Fruit fly (Drosophila melanogaster) whole organism, adult: Measurements from ENCODE around the gene RpS19b.

ENCODE experiments used
- CG11617 ChIP-seq: fragments of 200-800 bp; sonication (Bioruptor generic); optimal IDR thresholded peaks from 2 replicates; lab custom pipeline; 2017; ENCODE audit warnings: mild to moderate bottlenecking, missing biosample characterization, missing genetic modification reagents, missing genetic modification characterization
- CG12768 ChIP-seq: fragments of 200-800 bp; sonication (Bioruptor generic); optimal IDR thresholded peaks from 2 replicates; lab custom pipeline; 2017; ENCODE audit warnings: missing biosample characterization, missing genetic modification characterization, mild to moderate bottlenecking, moderate library complexity, missing genetic modification reagents
- CG14711 ChIP-seq: fragments of 200-800 bp; sonication (Bioruptor generic); optimal IDR thresholded peaks from 2 replicates; lab custom pipeline; 2018; ENCODE audit warnings: missing biosample characterization, mild to moderate bottlenecking, missing genetic modification characterization, moderate library complexity
- CG1620 ChIP-seq: fragments of 200-800 bp; sonication (Bioruptor generic); optimal IDR thresholded peaks from 2 replicates; lab custom pipeline; 2016; ENCODE audit warnings: missing biosample characterization, missing genetic modification characterization
- CG33017 ChIP-seq: fragments of 200-800 bp; sonication (Bioruptor generic); optimal IDR thresholded peaks from 2 replicates; lab custom pipeline; 2018; ENCODE audit warnings: missing biosample characterization, mild to moderate bottlenecking, missing genetic modification characterization, moderate library complexity
- CG5204 ChIP-seq: fragments of 200-800 bp; sonication (Bioruptor generic); optimal IDR thresholded peaks from 2 replicates; lab custom pipeline; 2016; ENCODE audit warnings: missing biosample characterization, missing genetic modification characterization
- CG7045 ChIP-seq: fragments of 200-800 bp; sonication (Bioruptor generic); optimal IDR thresholded peaks from 2 replicates; lab custom pipeline; 2017; ENCODE audit warnings: missing biosample characterization, mild to moderate bottlenecking, missing genetic modification characterization
- CG7101 ChIP-seq: fragments of 200-800 bp; sonication (Bioruptor generic); optimal IDR thresholded peaks from 2 replicates; lab custom pipeline; 2018; ENCODE audit warnings: missing biosample characterization, mild to moderate bottlenecking, missing genetic modification characterization, moderate library complexity
- Clk ChIP-seq: fragments of 200-800 bp; sonication (Bioruptor generic); optimal IDR thresholded peaks from 2 replicates; lab custom pipeline; 2017; ENCODE audit warnings: missing biosample characterization, missing genetic modification characterization
- Hr96 ChIP-seq: fragments of 200-800 bp; sonication (Bioruptor generic); optimal IDR thresholded peaks from 2 replicates; lab custom pipeline; 2016; ENCODE audit warnings: missing biosample characterization, missing genetic modification characterization
- Mnt ChIP-seq: fragments of 200-800 bp; sonication (Bioruptor generic); optimal IDR thresholded peaks from 2 replicates; lab custom pipeline; 2016; ENCODE audit warnings: missing biosample characterization, mild to moderate bottlenecking, missing genetic modification characterization
- bab1 ChIP-seq: fragments of 200-800 bp; sonication (Bioruptor generic); optimal IDR thresholded peaks from 3 replicates; lab custom pipeline; 2019; ENCODE audit warnings: missing biosample characterization, mild to moderate bottlenecking, missing genetic modification characterization, moderate library complexity
- cic ChIP-seq: fragments of 200-800 bp; sonication (Bioruptor generic); optimal IDR thresholded peaks from 2 replicates; lab custom pipeline; 2017; ENCODE audit warnings: missing biosample characterization, mild to moderate bottlenecking, missing genetic modification characterization, moderate library complexity
- cnc ChIP-seq, 2 experiments: fragments of >200 bp; optimal IDR thresholded peaks; 2 replicates each; lab custom pipeline; 2017
- kay ChIP-seq: fragments of 200-800 bp; sonication (Bioruptor generic); peaks from one replicate; lab custom pipeline; 2016; ENCODE audit warnings: missing biosample characterization, missing genetic modification characterization, borderline replicate concordance
- ovo ChIP-seq: fragments of 200-800 bp; sonication (Bioruptor generic); optimal IDR thresholded peaks from 2 replicates; lab custom pipeline; 2016; ENCODE audit warnings: missing biosample characterization, missing genetic modification characterization
- pad ChIP-seq: fragments of 200-800 bp; sonication (Bioruptor generic); optimal IDR thresholded peaks from 3 replicates; lab custom pipeline; 2017; ENCODE audit warnings: missing biosample characterization, missing genetic modification characterization, mild to moderate bottlenecking, moderate library complexity, missing genetic modification reagents
- tj ChIP-seq: fragments of 200-800 bp; sonication (Bioruptor generic); optimal IDR thresholded peaks from 3 replicates; lab custom pipeline; 2017; ENCODE audit warnings: missing biosample characterization, mild to moderate bottlenecking, missing genetic modification characterization, moderate library complexity
- toe ChIP-seq: fragments of 200-800 bp; sonication (Bioruptor generic); optimal IDR thresholded peaks from 2 replicates; lab custom pipeline; 2016; ENCODE audit warnings: missing biosample characterization, missing genetic modification characterization

RpS19b gene

DNA sequence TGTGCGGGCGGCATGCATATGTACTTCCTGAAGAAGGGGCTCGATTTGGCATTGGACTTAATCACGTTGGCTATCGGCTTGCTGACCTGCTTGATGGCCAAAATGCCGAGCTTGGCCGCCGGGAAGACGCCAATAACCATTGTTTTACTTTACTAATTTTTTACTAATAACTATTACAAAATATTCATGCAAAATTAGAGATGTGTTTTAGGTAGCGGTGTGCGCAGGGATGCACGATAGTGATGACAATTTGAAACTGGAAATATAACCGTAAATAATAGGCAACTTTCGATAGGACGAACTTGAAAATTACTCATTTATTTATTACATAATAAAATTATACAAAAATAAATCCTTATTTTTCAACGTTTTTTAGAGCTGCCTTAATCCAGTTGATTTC, 5.9 kb downstream of the RpS19b start, which contains the start of gene CG13601:
Gene CG13601, minus strand, starts transcription at position 206 of the 400 bp plus-strand sequence.
- TF ChIP-seq CG1620 (GFP tag; lab: Kevin White, UChicago) (peak; percentile 30), bab1 (peak; percentile 38), CG12768 (GFP tag; lab: Kevin White, UChicago) (peak; percentile 27), CG14711 (tag; lab: Kevin White, UChicago) (no peak), Mnt (GFP tag; lab: Kevin White, UChicago) (peak; percentile 56)

DNA sequence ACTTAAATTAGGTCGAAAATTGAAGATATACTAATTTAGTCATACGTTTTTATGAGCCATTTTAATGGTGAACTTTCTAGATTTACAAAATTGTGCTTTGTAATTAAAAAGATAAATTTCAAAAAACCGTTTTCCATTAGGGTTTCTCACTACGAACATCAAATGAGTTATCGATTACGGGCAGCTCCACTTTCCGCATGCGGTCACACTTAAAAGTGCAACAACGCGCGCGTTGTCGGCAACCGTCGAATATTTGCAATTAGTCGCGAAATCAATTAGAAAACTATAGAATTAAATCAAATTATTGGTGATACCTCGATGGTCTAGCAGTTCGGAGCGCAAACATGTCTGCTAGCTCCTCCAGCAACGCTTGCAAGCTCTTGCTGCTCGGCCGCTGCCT, 9.1 kb downstream of the RpS19b start, which contains the start of gene Ndc1:
Gene Ndc1, plus strand, starts transcription at position 200 of the 400 bp plus-strand sequence.
- TF ChIP-seq ovo (no peak), CG11617 (GFP tag; lab: Kevin White, UChicago) (no peak), kay (GFP tag; lab: Kevin White, UChicago) (no peak), CG1620 (GFP tag; lab: Kevin White, UChicago) (no peak), toe (no peak), CG7045 (GFP tag; lab: Kevin White, UChicago) (no peak), cnc (optimal IDR thresholded peaks at IDR 0.05; lab: Kevin White, UChicago) (no peak), Hr96 (GFP tag; lab: Kevin White, UChicago) (no peak), CG5204 (GFP tag; lab: Kevin White, UChicago) (no peak), CG12768 (GFP tag; lab: Kevin White, UChicago) (no peak), bab1 (no peak), CG33017 (tag; lab: Kevin White, UChicago) (no peak)

DNA sequence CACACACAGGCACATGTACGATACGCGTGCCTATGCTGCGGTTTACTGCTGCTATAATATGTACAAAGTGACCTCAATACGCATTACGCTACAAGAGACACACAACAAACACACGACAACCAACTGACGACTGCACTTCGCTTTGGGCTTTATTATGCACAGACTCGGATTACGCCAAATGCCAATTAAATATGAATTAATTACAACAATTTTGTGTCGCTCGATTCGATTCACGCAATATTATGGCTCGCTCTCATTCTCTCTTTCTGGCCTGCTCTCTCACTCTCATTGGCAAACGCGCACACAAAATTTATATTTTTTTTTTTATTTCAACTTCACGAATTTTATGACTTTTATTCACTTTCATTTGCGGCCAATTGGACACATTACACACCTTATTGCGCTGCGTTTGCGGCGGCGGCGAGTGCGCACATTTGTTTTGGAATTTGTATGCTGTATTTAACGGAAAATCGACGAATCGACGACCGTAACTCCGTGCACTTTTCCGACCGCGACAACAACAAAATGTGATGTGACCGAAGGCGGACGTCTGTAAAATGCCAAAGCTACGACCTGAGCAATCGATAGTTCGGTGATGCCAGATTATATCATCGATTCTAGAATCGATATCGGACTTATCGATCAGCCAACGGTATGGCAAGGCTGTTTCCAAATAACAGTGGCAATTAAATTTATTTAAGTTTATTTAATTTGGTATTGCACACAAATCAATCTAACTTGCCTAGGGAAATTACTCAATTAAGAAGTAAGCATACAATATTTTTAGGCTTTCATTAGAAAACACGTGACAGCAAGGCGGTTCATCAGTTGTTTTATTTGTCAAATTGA, 10.6 kb downstream of the RpS19b start, which contains the start of the genes sba and CG31141:
Gene sba, minus strand, starts transcription at position 472 of the 849 bp plus-strand sequence.
Gene CG31141, plus strand, starts transcription at position 799 of the 849 bp plus-strand sequence.
- TF ChIP-seq cic (GFP tag; lab: Kevin White, UChicago) (peak; percentile 48), CG14711 (tag; lab: Kevin White, UChicago) (no peak), CG33017 (tag; lab: Kevin White, UChicago) (peak; percentile 38), Mnt (GFP tag; lab: Kevin White, UChicago) (peak; percentile 70), CG7101 (peak; percentile 40), Hr96 (GFP tag; lab: Kevin White, UChicago) (no peak), ovo (peak; percentile 27), bab1 (peak; percentile 34)

- TF ChIP-seq cic (GFP tag; lab: Kevin White, UChicago) (peak; percentile 31), tj (GFP tag; lab: Kevin White, UChicago) (peak; percentile 66), bab1 (no peak)
These were observed 11.4 kb downstream of the RpS19b start for dm6 chr3R:23921701-23922501.

DNA sequence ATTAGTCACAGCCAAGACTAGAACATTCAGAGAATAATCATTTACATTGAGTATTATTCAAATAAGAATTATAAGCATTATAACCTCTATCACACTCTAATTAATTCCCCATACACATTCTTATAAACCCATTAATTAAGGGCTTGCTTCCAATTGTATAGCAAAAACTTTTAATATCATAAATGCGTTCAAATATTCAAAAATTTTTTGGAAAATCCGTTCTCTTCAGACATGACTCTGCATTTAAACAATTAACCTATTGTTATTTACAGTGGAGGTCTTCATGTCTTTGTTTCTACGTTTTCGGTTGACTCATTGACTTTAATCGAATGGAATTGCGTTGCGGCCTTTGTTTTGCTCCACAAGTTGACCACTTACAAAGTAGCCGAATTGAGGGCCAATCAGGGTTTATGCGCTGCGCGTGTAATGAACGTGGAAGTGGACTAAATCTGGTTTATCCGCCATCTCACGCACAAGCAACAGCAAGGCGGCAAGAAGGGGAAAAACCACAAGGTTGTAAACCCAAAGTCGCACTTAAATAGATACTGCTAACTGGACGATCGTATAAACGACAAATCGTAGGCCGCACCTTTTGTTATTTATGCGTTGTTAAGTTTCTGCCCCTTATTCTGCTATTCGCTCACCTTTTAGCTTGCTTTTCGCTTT, 12.3 kb downstream of the RpS19b start:
- TF ChIP-seq toe (no peak), ovo (no peak), Mnt (GFP tag; lab: Kevin White, UChicago) (no peak), CG33017 (tag; lab: Kevin White, UChicago) (peak; percentile 62), bab1 (peak; percentile 67), CG14711 (tag; lab: Kevin White, UChicago) (peak; percentile 43), CG11617 (GFP tag; lab: Kevin White, UChicago) (peak; percentile 39), Clk (GFP tag; lab: Kevin White, UChicago) (no peak), CG12768 (GFP tag; lab: Kevin White, UChicago) (peak; percentile 9), CG7101 (peak; percentile 52)

DNA sequence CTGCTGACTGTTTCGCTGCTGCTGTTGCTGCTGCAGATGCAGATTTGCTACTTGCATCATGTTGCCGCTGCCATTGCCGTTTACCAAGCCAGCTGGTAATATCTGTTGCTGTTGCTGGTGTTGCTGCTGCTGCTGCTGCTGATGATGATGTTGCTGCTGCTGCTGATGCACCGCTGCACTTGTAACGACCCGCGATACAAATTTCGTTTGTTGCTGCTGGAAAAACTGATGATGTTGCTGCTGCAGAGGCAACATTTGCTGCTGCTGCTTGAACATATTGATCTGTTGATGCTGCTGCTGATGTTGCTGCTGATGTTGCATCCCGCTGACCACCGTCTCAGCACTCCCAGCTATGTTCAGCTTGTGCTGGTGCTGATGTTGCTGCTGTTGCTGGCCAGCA, 12.9 kb downstream of the RpS19b start:
- TF ChIP-seq cnc (optimal IDR thresholded peaks at IDR 0.05; lab: Kevin White, UChicago), result no peak
- TF ChIP-seq CG7045 (GFP tag; lab: Kevin White, UChicago), result no peak
- no peak for TF ChIP-seq kay (GFP tag; lab: Kevin White, UChicago)
- TF ChIP-seq ovo, result no peak
- TF ChIP-seq Mnt (GFP tag; lab: Kevin White, UChicago), result no peak
- no peak for TF ChIP-seq CG1620 (GFP tag; lab: Kevin White, UChicago)
- TF ChIP-seq CG7101, result no peak
- TF ChIP-seq CG33017 (tag; lab: Kevin White, UChicago), result no peak
- TF ChIP-seq pad, result no peak
- no peak for TF ChIP-seq CG5204 (GFP tag; lab: Kevin White, UChicago)
- TF ChIP-seq CG11617 (GFP tag; lab: Kevin White, UChicago), result no peak
- TF ChIP-seq toe, result no peak
